Worm (Caenorhabditis elegans) whole organism, late embryonic: ENCODE data around the gene clh-5.

Experiments
- F13H6.1 ChIP-seq: sonication (generic microtip); optimal IDR thresholded peaks from 2 replicates; lab custom pipeline; 2016; ENCODE audit warnings: missing genetic modification characterization, missing compliant biosample characterization
- ama-1 ChIP-seq: fragments of 150-350 bp; optimal IDR thresholded peaks from 2 replicates; lab custom pipeline; 2014
- ceh-31 ChIP-seq: sonication (generic microtip); optimal IDR thresholded peaks from 2 replicates; lab custom pipeline; 2016; ENCODE audit warnings: missing genetic modification characterization, missing compliant biosample characterization
- dmd-4 ChIP-seq: sonication (generic microtip); optimal IDR thresholded peaks from 2 replicates; lab custom pipeline; 2016; ENCODE audit warnings: borderline replicate concordance, missing genetic modification characterization, missing compliant biosample characterization
- dve-1 ChIP-seq: sonication (generic microtip); optimal IDR thresholded peaks from 2 replicates; lab custom pipeline; 2017; ENCODE audit warnings: antibody characterized with exemption, mild to moderate bottlenecking, missing genetic modification characterization, missing compliant biosample characterization
- elt-2 ChIP-seq: sonication (generic microtip); optimal IDR thresholded peaks from 2 replicates; lab custom pipeline; 2016; ENCODE audit warnings: missing genetic modification reagents, missing genetic modification characterization, missing compliant biosample characterization
- fkh-10 ChIP-seq: fragments of 150-350 bp; optimal IDR thresholded peaks from 2 replicates; lab custom pipeline; 2014; ENCODE audit warnings: missing biosample characterization, missing genetic modification reagents, missing genetic modification characterization
- mec-3 ChIP-seq: sonication (generic microtip); optimal IDR thresholded peaks from 2 replicates; lab custom pipeline; 2016; ENCODE audit warnings: borderline replicate concordance, missing genetic modification characterization, missing compliant biosample characterization
- nhr-11 ChIP-seq: fragments of 150-350 bp; optimal IDR thresholded peaks from 2 replicates; lab custom pipeline; 2014; ENCODE audit warnings: missing biosample characterization, missing genetic modification characterization
- npax-4 ChIP-seq: sonication (generic microtip); optimal IDR thresholded peaks from 2 replicates; lab custom pipeline; 2016; ENCODE audit warnings: missing genetic modification characterization, missing compliant biosample characterization
- pag-3 ChIP-seq: sonication (generic microtip); optimal IDR thresholded peaks from 2 replicates; lab custom pipeline; 2016; ENCODE audit warnings: missing compliant biosample characterization, missing genetic modification characterization, borderline replicate concordance
- pat-9 ChIP-seq: fragments of 200-800 bp; sonication (Bioruptor generic); optimal IDR thresholded peaks from 2 replicates; lab custom pipeline; 2018; ENCODE audit warnings: mild to moderate bottlenecking, missing genetic modification characterization, moderate library complexity, missing compliant biosample characterization
- pqm-1 ChIP-seq: sonication (generic microtip); optimal IDR thresholded peaks from 2 replicates; lab custom pipeline; 2016; ENCODE audit warnings: missing genetic modification characterization, missing compliant biosample characterization
- tbx-2 ChIP-seq: sonication (generic microtip); optimal IDR thresholded peaks from 2 replicates; lab custom pipeline; 2016; ENCODE audit warnings: missing genetic modification characterization, missing compliant biosample characterization

ce11 chrII:9053564-9053963 is 44.8 kb downstream of the clh-5 start, which contains the start of gene T24B8.7:
- TF ChIP-seq F13H6.1 (no peak), ceh-31 (tag; lab: Kevin White, UChicago) (no peak), dve-1 (tag; lab: Kevin White, UChicago) (no peak), fkh-10 (GFP tag; lab: Kevin White, UChicago) (no peak), pat-9 (no peak), ama-1 (lab: Kevin White, UChicago) (no peak), pqm-1 (tag; lab: Kevin White, UChicago) (no peak), mec-3 (tag; lab: Kevin White, UChicago) (no peak), dmd-4 (tag; lab: Kevin White, UChicago) (no peak), nhr-11 (no peak), elt-2 (tag; lab: Kevin White, UChicago) (no peak), tbx-2 (tag; lab: Kevin White, UChicago) (no peak), npax-4 (no peak), pag-3 (tag; lab: Kevin White, UChicago) (no peak)
